Worm (Caenorhabditis elegans) whole organism, L4 larva: ENCODE measurements around the gene rfip-1.

ENCODE experiments used
- mdl-1 ChIP-seq, 2 experiments: fragments of 150-350 bp in 1 of 2; sonication (generic microtip) in 1 of 2; optimal IDR thresholded peaks; 2 replicates each; lab custom pipeline; 2014 to 2017; ENCODE audit warnings: missing biosample characterization in 2 of 2, missing genetic modification characterization in 2 of 2
- nhr-77 ChIP-seq: fragments of 150-350 bp; optimal IDR thresholded peaks from 2 replicates; lab custom pipeline; 2014; ENCODE audit warnings: missing biosample characterization, missing genetic modification characterization
- ztf-11 ChIP-seq: fragments of 150-350 bp; optimal IDR thresholded peaks from 2 replicates; lab custom pipeline; 2014; ENCODE audit warnings: missing biosample characterization, missing genetic modification characterization

DNA sequence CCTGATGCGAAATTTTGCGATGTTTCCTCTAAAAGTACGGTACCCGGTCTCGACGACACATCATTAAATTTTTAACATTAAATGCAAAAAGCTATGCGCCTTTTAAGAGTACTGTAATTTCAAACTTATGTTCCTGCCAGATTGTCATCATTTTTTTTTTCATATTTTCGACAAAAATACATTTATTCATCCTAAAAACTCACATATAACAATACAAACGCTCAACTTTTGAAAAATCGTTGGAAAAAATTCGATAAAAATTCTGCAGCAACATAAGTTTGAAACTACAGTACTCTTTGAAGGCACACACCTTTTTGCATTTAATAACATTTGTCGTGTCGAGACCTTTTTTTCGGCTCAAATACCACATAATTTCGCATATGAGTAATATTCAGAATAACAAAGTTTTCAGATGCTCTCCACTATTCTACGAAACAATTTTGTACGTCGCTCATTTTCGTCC, 32.7 kb downstream of the rfip-1 start, which contains the start of gene frh-1:
- TF ChIP-seq nhr-77 (no peak), mdl-1 (tag; optimal IDR thresholded peaks at IDR 0.05; lab: Kevin White, UChicago) (no peak), ztf-11 (tag; lab: Kevin White, UChicago) (no peak)
